Fruit fly (Drosophila melanogaster): ENCODE data around the gene CG17078.

dm6 chr2L:250507-251215 is 27.4 kb downstream of the CG17078 start, which contains the start of gene kis:
- TF ChIP-seq CG5204 (GFP tag; optimal IDR thresholded peaks at IDR 0.05) = no peak
- peak; percentile 46 for TF ChIP-seq CG33017 (tag; optimal IDR thresholded peaks at IDR 0.05)
- TF ChIP-seq tj (GFP tag; optimal IDR thresholded peaks at IDR 0.05) = no peak
- TF ChIP-seq CG12768 (GFP tag; optimal IDR thresholded peaks at IDR 0.05) = peak; percentile 8
- no peak for TF ChIP-seq ovo (GFP tag; optimal IDR thresholded peaks at IDR 0.05)
- peak; percentile 9 for TF ChIP-seq Clk (GFP tag; optimal IDR thresholded peaks at IDR 0.05)
- TF ChIP-seq Mnt (GFP tag; optimal IDR thresholded peaks at IDR 0.05) = peak; percentile 75
- peak; percentile 34 for TF ChIP-seq Crg-1 (GFP tag; optimal IDR thresholded peaks at IDR 0.05)
- peak; percentile 25 for TF ChIP-seq CG7101 (tag; optimal IDR thresholded peaks at IDR 0.05)

Measured in whole organism, adult.